Fruit fly (Drosophila melanogaster) whole organism, embryonic: ENCODE data around the gene sv.

Experiments
- CG12299 ChIP-seq: fragments of 200-800 bp; sonication (Bioruptor generic); optimal IDR thresholded peaks from 2 replicates; lab custom pipeline; 2018; ENCODE audit warnings: missing biosample characterization, mild to moderate bottlenecking, missing genetic modification characterization
- Dek ChIP-seq: fragments of 200-800 bp; sonication (Bioruptor generic); optimal IDR thresholded peaks from 3 replicates; lab custom pipeline; 2019; ENCODE audit warnings: missing biosample characterization, mild to moderate bottlenecking, missing genetic modification characterization, moderate library complexity
- HLH3B ChIP-seq: fragments of 200-800 bp; sonication (Bioruptor generic); IDR thresholded peaks from 2 replicates; pipeline ENCODE4 v1.3.6; 2022; ENCODE audit warnings: missing biosample characterization, missing genetic modification characterization
- HLH4C ChIP-seq: fragments of 200-800 bp; sonication (Bioruptor generic); IDR thresholded peaks from 3 replicates; pipeline ENCODE4 v1.3.6; 2022; ENCODE audit warnings: missing biosample characterization, missing genetic modification characterization; ENCODE audit not compliant: partially characterized antibody
- Meics ChIP-seq: fragments of 200-800 bp; sonication (Bioruptor generic); optimal IDR thresholded peaks from 2 replicates; lab custom pipeline; 2017; ENCODE audit warnings: missing biosample characterization, mild to moderate bottlenecking, missing genetic modification characterization
- Nf-YB ChIP-seq: fragments of 200-800 bp; sonication (Bioruptor generic); optimal IDR thresholded peaks from 3 replicates; lab custom pipeline; 2019; ENCODE audit warnings: missing biosample characterization, mild to moderate bottlenecking, missing genetic modification characterization, moderate library complexity
- Ravus ChIP-seq: fragments of 200-800 bp; sonication (Bioruptor generic); IDR thresholded peaks from 2 replicates; pipeline ENCODE4 v1.3.6; 2022; ENCODE audit warnings: missing biosample characterization, missing genetic modification characterization
- Spps ChIP-seq: fragments of 200-800 bp; sonication (Bioruptor generic); optimal IDR thresholded peaks from 2 replicates; lab custom pipeline; 2018; ENCODE audit warnings: missing biosample characterization, mild to moderate bottlenecking, missing genetic modification characterization
- h ChIP-seq: fragments of >200 bp; optimal IDR thresholded peaks from 2 replicates; lab custom pipeline; 2017

DNA sequence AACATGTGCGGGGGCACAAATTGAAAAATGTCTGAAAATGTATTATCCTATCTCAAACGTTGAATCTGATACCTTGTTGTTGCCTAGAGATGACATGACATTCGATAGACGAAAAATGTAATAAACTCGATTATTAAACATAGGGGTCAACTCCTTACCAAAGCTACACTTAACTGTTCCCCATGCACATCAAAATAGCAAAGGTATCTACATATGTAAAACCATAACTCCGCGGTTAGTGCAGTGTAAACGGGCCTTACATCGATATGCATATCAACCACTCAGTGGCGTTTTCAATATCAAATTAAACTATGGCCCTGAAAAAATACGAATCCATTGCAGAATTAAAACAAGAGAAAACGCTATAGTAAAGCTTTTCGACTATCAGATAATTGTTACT lies 37.3 kb upstream of the sv start:
- TF ChIP-seq HLH4C (GFP tag; lab: Robert Waterston, UW) = no peak
- TF ChIP-seq h = no peak
- no peak for TF ChIP-seq Dek (tag; lab: Kevin White, UChicago)
- no peak for TF ChIP-seq Ravus
- TF ChIP-seq CG12299 = no peak
- TF ChIP-seq Nf-YB (GFP tag; lab: Kevin White, UChicago) = no peak
- TF ChIP-seq Spps (tag; lab: Kevin White, UChicago) = no peak
- no peak for TF ChIP-seq HLH3B
- no peak for TF ChIP-seq Meics (GFP tag; lab: Kevin White, UChicago)
